Worm (Caenorhabditis elegans): ENCODE data around the gene wdr-62.

DNA sequence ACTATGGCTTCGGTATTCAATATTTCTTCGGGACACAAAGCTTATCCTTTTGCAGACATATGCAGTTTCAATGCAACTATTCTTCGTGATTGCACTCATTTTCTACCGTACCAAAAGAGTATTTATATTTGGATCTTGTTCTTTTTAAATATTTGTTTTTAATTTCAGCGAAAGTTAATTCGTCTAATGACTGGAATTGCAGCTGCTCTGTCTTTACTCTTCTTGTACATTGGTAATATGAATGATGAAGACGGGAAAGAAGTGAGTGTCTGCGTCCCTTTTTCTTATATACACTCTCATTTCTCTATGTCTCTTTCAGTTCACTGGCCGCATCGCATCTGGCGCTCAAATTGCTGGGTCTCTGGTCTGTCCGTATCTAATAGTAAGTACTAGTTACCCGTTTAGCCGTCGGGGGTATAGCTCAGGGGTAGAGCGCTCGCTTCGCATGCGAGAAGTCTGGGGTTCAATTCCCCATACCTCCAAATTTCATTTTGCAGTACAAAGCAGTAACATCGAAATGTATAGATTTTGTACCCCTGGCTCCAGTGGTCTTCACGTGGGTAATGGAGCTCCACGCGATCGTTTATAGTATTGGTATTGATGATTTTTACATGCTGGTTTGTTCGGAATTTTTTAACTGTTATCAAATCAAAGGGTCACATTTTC, 59.4 kb downstream of the wdr-62 start:
- no peak for TF ChIP-seq lsy-2 (tag; optimal IDR thresholded peaks at IDR 0.05)
- no peak for TF ChIP-seq elt-3 (tag; optimal IDR thresholded peaks at IDR 0.05)
- TF ChIP-seq unc-62 (GFP tag; optimal IDR thresholded peaks at IDR 0.05) = no peak
- peak; percentile 89 for TF ChIP-seq ceh-43 (GFP tag; optimal IDR thresholded peaks at IDR 0.05)
- TF ChIP-seq snpc-4 (tag; optimal IDR thresholded peaks at IDR 0.05) = no peak
- TF ChIP-seq mep-1 (tag; optimal IDR thresholded peaks at IDR 0.05) = peak; percentile 62
